Fruit fly (Drosophila melanogaster) whole organism, wandering third instar larva: ENCODE results near the gene Acbp3.

Experiments used
- Abd-B ChIP-seq: fragments of >200 bp; optimal IDR thresholded peaks from 2 replicates; lab custom pipeline; 2017; ENCODE audit warnings: missing biosample characterization, missing genetic modification characterization
- CG32264 ChIP-seq: fragments of 200-800 bp; sonication (Bioruptor generic); optimal IDR thresholded peaks from 2 replicates; lab custom pipeline; 2016; ENCODE audit warnings: missing biosample characterization, missing genetic modification characterization
- CG9705 ChIP-seq: fragments of 200-800 bp; sonication (Bioruptor generic); optimal IDR thresholded peaks from 2 replicates; lab custom pipeline; 2018; ENCODE audit warnings: missing biosample characterization, mild to moderate bottlenecking, missing genetic modification characterization
- CrebA ChIP-seq: fragments of 200-800 bp; sonication (Bioruptor generic); optimal IDR thresholded peaks from 2 replicates; lab custom pipeline; 2016; ENCODE audit warnings: missing biosample characterization, mild to moderate bottlenecking, missing genetic modification characterization, borderline replicate concordance
- Dfd ChIP-seq: fragments of >200 bp; optimal IDR thresholded peaks from 2 replicates; lab custom pipeline; 2017; ENCODE audit warnings: missing biosample characterization, missing genetic modification characterization
- Dif ChIP-seq: fragments of 200-275, 200-300 bp; sonication (Bioruptor generic); optimal IDR thresholded peaks from 2 replicates; lab custom pipeline; 2018; ENCODE audit warnings: missing biosample characterization, missing genetic modification characterization; ENCODE audit not compliant: partially characterized antibody
- GATAd ChIP-seq: sonication (Bioruptor generic); optimal IDR thresholded peaks from 2 replicates; lab custom pipeline; 2016; ENCODE audit warnings: missing biosample characterization, missing genetic modification characterization
- HLH106 ChIP-seq: fragments of 200-800 bp; optimal IDR thresholded peaks from 3 replicates; lab custom pipeline; 2019; ENCODE audit warnings: missing biosample characterization, mild to moderate bottlenecking, missing genetic modification characterization, moderate library complexity
- Hnf4 ChIP-seq: fragments of 200-800 bp; sonication (Bioruptor generic); optimal IDR thresholded peaks from 2 replicates; lab custom pipeline; 2016; ENCODE audit warnings: missing biosample characterization, mild to moderate bottlenecking, missing genetic modification characterization
- Hr78 ChIP-seq: fragments of >200 bp; optimal IDR thresholded peaks from 2 replicates; lab custom pipeline; 2017; ENCODE audit warnings: missing biosample characterization, missing genetic modification characterization
- Hr83 ChIP-seq: fragments of 200-300 bp; sonication (Bioruptor generic); optimal IDR thresholded peaks from 2 replicates; lab custom pipeline; 2016; ENCODE audit warnings: missing biosample characterization, mild to moderate bottlenecking, missing genetic modification characterization, moderate library complexity; ENCODE audit not compliant: poor library complexity, severe bottlenecking
- Jra ChIP-seq: sonication (Bioruptor generic); optimal IDR thresholded peaks from 2 replicates; lab custom pipeline; 2016; ENCODE audit warnings: missing biosample characterization, missing genetic modification characterization
- Mio ChIP-seq: sonication (Bioruptor generic); optimal IDR thresholded peaks from 2 replicates; lab custom pipeline; 2016; ENCODE audit warnings: missing biosample characterization, missing genetic modification characterization
- Myc ChIP-seq: fragments of >200 bp; optimal IDR thresholded peaks from 2 replicates; lab custom pipeline; 2017
- N ChIP-seq: fragments of >200 bp; optimal IDR thresholded peaks from 2 replicates; lab custom pipeline; 2018; ENCODE audit warnings: missing biosample characterization, missing external identifiers, missing genetic modification characterization
- OdsH ChIP-seq: fragments of 200-800 bp; sonication (Bioruptor generic); optimal IDR thresholded peaks from 2 replicates; lab custom pipeline; 2016; ENCODE audit warnings: missing biosample characterization, mild to moderate bottlenecking, missing genetic modification characterization
- Rel ChIP-seq, 2 experiments: fragments of 200-800 bp; sonication (Bioruptor generic) in 1 of 2; optimal IDR thresholded peaks; 2 replicates in 1 of 2; 3 replicates in 1 of 2; lab custom pipeline; 2016 to 2019; ENCODE audit warnings: mild to moderate bottlenecking in 2 of 2, missing biosample characterization in 2 of 2, missing genetic modification characterization in 2 of 2, moderate library complexity in 1 of 2
- Sp1 ChIP-seq: fragments of 200-800 bp; sonication (Bioruptor generic); optimal IDR thresholded peaks from 3 replicates; lab custom pipeline; 2019; ENCODE audit warnings: missing biosample characterization, mild to moderate bottlenecking, missing genetic modification characterization, moderate library complexity
- Vsx2 ChIP-seq: fragments of 200-300, 225-300 bp; sonication (Bioruptor generic); optimal IDR thresholded peaks from 2 replicates; lab custom pipeline; 2018; ENCODE audit warnings: missing biosample characterization, missing genetic modification characterization; ENCODE audit not compliant: partially characterized antibody
- br ChIP-seq: fragments of 200-800 bp; sonication (Bioruptor generic); optimal IDR thresholded peaks from 2 replicates; lab custom pipeline; 2016; ENCODE audit warnings: missing biosample characterization, missing genetic modification characterization
- brk ChIP-seq: fragments of 200-800 bp; sonication (Bioruptor generic); optimal IDR thresholded peaks from 2 replicates; lab custom pipeline; 2016; ENCODE audit warnings: missing biosample characterization, mild to moderate bottlenecking, missing genetic modification characterization
- dl ChIP-seq, 2 experiments: fragments of 175-275, 200-275 bp in 1 of 2; fragments of 200-275 bp in 1 of 2; sonication (Bioruptor generic); optimal IDR thresholded peaks; lab custom pipeline; 2018; ENCODE audit warnings: mild to moderate bottlenecking in 2 of 2, missing biosample characterization in 2 of 2, missing genetic modification characterization in 2 of 2, moderate library complexity in 2 of 2; ENCODE audit not compliant: partially characterized antibody in 2 of 2, insufficient read depth in 1 of 2
- dmrt93B ChIP-seq: fragments of 200-800 bp; sonication (Bioruptor generic); optimal IDR thresholded peaks from 2 replicates; lab custom pipeline; 2018; ENCODE audit warnings: missing biosample characterization, mild to moderate bottlenecking, missing genetic modification characterization
- dsf ChIP-seq: sonication (Bioruptor generic); optimal IDR thresholded peaks from 2 replicates; lab custom pipeline; 2016; ENCODE audit warnings: missing biosample characterization, missing genetic modification characterization, borderline replicate concordance
- ey ChIP-seq: fragments of 200-800 bp; sonication (Bioruptor generic); optimal IDR thresholded peaks from 2 replicates; lab custom pipeline; 2016; ENCODE audit warnings: missing biosample characterization, missing genetic modification characterization
- foxo ChIP-seq, 2 experiments: fragments of 200-800 bp; sonication (Bioruptor generic); optimal IDR thresholded peaks; 2 replicates in 1 of 2; 3 replicates in 1 of 2; lab custom pipeline; 2016 to 2017; ENCODE audit warnings: missing biosample characterization in 2 of 2, missing genetic modification characterization in 2 of 2
- fru ChIP-seq: fragments of 200-800 bp; sonication (Bioruptor generic); optimal IDR thresholded peaks from 3 replicates; lab custom pipeline; 2016; ENCODE audit warnings: missing biosample characterization, mild to moderate bottlenecking, missing genetic modification characterization
- h ChIP-seq: fragments of 200-800 bp; sonication (Bioruptor generic); optimal IDR thresholded peaks from 3 replicates; lab custom pipeline; 2016; ENCODE audit warnings: missing biosample characterization, mild to moderate bottlenecking, missing genetic modification characterization
- jim ChIP-seq: fragments of 175-275, 200-325 bp; sonication (Bioruptor generic); optimal IDR thresholded peaks from 2 replicates; lab custom pipeline; 2016; ENCODE audit warnings: missing biosample characterization, mild to moderate bottlenecking, missing genetic modification characterization
- lola ChIP-seq: fragments of >200 bp; optimal IDR thresholded peaks from 2 replicates; lab custom pipeline; 2017; ENCODE audit warnings: missing biosample characterization, missing genetic modification characterization
- pan ChIP-seq: fragments of >200 bp; optimal IDR thresholded peaks from 2 replicates; lab custom pipeline; 2017
- psq ChIP-seq: fragments of 200-800 bp; sonication (Bioruptor generic); optimal IDR thresholded peaks from 3 replicates; lab custom pipeline; 2017; ENCODE audit warnings: missing biosample characterization, mild to moderate bottlenecking, missing genetic modification characterization, moderate library complexity
- rgr ChIP-seq: fragments of 200-800 bp; sonication (Bioruptor generic); optimal IDR thresholded peaks from 3 replicates; lab custom pipeline; 2016; ENCODE audit warnings: missing biosample characterization, mild to moderate bottlenecking, missing genetic modification characterization
- sage ChIP-seq: fragments of 200-800 bp; sonication (Bioruptor generic); optimal IDR thresholded peaks from 2 replicates; lab custom pipeline; 2016; ENCODE audit warnings: missing biosample characterization, mild to moderate bottlenecking, missing genetic modification characterization
- sv ChIP-seq: fragments of 200-800 bp; sonication (Bioruptor generic); optimal IDR thresholded peaks from 3 replicates; lab custom pipeline; 2016; ENCODE audit warnings: missing biosample characterization, missing genetic modification characterization
- tai ChIP-seq: sonication (Bioruptor generic); optimal IDR thresholded peaks from 2 replicates; lab custom pipeline; 2016; ENCODE audit warnings: missing biosample characterization, missing genetic modification characterization
- usp ChIP-seq: fragments of >200 bp; optimal IDR thresholded peaks from 2 replicates; lab custom pipeline; 2017; ENCODE audit warnings: missing biosample characterization, missing genetic modification characterization
- woc ChIP-seq: sonication (Bioruptor generic); optimal IDR thresholded peaks from 2 replicates; lab custom pipeline; 2016; ENCODE audit warnings: missing biosample characterization, mild to moderate bottlenecking, missing genetic modification characterization

The Acbp3 gene

dm6 chr3L:7156890-7157289 lies 26.2 kb downstream of the Acbp3 start, which contains the start of gene corn:
Gene corn (minus strand): TSS chr3L:7157073.
- TF ChIP-seq CG32264 (GFP tag; lab: Kevin White, UChicago), result no peak
- TF ChIP-seq pan (lab: Kevin White, UChicago), result no peak
- TF ChIP-seq Hr78 (GFP tag; lab: Kevin White, UChicago), result no peak
- peak; percentile 11 for TF ChIP-seq h (GFP tag; lab: Kevin White, UChicago)
- no peak for TF ChIP-seq brk (GFP tag; lab: Kevin White, UChicago)
- TF ChIP-seq Jra (GFP tag; lab: Kevin White, UChicago), result no peak
- no peak for TF ChIP-seq Dfd (GFP tag; lab: Kevin White, UChicago)
- no peak for TF ChIP-seq jim (GFP tag; lab: Kevin White, UChicago)
- TF ChIP-seq Sp1 (GFP tag; lab: Kevin White, UChicago), result no peak
- peak; percentile 31 for TF ChIP-seq Hnf4 (GFP tag; lab: Kevin White, UChicago)
- TF ChIP-seq woc (GFP tag; lab: Kevin White, UChicago), result no peak
- peak; percentile 52 for TF ChIP-seq Vsx2 (GFP tag; lab: Kevin White, UChicago)
- TF ChIP-seq rgr (GFP tag; lab: Kevin White, UChicago), result no peak
- TF ChIP-seq dl (GFP tag; optimal IDR thresholded peaks at IDR 0.05; lab: Kevin White, UChicago; ENCODE audit: insufficient read depth in 1 of 2, partially characterized antibody in 2 of 2), result no peak
- TF ChIP-seq GATAd (GFP tag; lab: Kevin White, UChicago), result no peak
- no peak for TF ChIP-seq Dif (GFP tag; lab: Kevin White, UChicago)
- no peak for TF ChIP-seq usp (GFP tag; lab: Kevin White, UChicago)
- TF ChIP-seq dsf (GFP tag; lab: Kevin White, UChicago), result no peak
- no peak for TF ChIP-seq Myc (lab: Kevin White, UChicago)
- TF ChIP-seq br (GFP tag; lab: Kevin White, UChicago), result no peak
- TF ChIP-seq Rel (GFP tag; optimal IDR thresholded peaks at IDR 0.05; lab: Kevin White, UChicago), result no peak
- peak; percentile 29 for TF ChIP-seq Rel (tag; optimal IDR thresholded peaks at IDR 0.05; lab: Kevin White, UChicago)
- TF ChIP-seq CG9705 (GFP tag; lab: Kevin White, UChicago), result no peak
- no peak for TF ChIP-seq Abd-B
- TF ChIP-seq OdsH, result no peak
- no peak for TF ChIP-seq sage
- no peak for TF ChIP-seq N
- peak; percentile 57 for TF ChIP-seq CrebA (GFP tag; lab: Kevin White, UChicago)
- no peak for TF ChIP-seq Mio (GFP tag; lab: Kevin White, UChicago)
- no peak for TF ChIP-seq ey (GFP tag; lab: Kevin White, UChicago)
- no peak for TF ChIP-seq foxo (GFP tag; optimal IDR thresholded peaks at IDR 0.05; lab: Kevin White, UChicago)
- no peak for TF ChIP-seq psq (GFP tag; lab: Kevin White, UChicago)
- no peak for TF ChIP-seq dmrt93B (GFP tag; lab: Kevin White, UChicago)
- no peak for TF ChIP-seq sv (GFP tag; lab: Kevin White, UChicago)
- TF ChIP-seq HLH106 (tag; lab: Kevin White, UChicago), result no peak
- TF ChIP-seq lola, result no peak
- TF ChIP-seq tai (GFP tag; lab: Kevin White, UChicago), result no peak
- TF ChIP-seq fru, result no peak
- peak; percentile 8 for TF ChIP-seq Hr83 (GFP tag; lab: Kevin White, UChicago)

dm6 chr3L:7157713-7158112 lies 27.0 kb downstream of the Acbp3 start, which contains the start of gene CG8620:
Gene CG8620 (plus strand): TSS chr3L:7158099.
- TF ChIP-seq tai (GFP tag; lab: Kevin White, UChicago) (no peak), Hr78 (GFP tag; lab: Kevin White, UChicago) (no peak), Rel (GFP tag; optimal IDR thresholded peaks at IDR 0.05; lab: Kevin White, UChicago) (no peak), Rel (tag; optimal IDR thresholded peaks at IDR 0.05; lab: Kevin White, UChicago) (peak; percentile 31), GATAd (GFP tag; lab: Kevin White, UChicago) (no peak)
